Worm (Caenorhabditis elegans): ENCODE measurements around the gene srg-36.

The srg-36 gene

DNA sequence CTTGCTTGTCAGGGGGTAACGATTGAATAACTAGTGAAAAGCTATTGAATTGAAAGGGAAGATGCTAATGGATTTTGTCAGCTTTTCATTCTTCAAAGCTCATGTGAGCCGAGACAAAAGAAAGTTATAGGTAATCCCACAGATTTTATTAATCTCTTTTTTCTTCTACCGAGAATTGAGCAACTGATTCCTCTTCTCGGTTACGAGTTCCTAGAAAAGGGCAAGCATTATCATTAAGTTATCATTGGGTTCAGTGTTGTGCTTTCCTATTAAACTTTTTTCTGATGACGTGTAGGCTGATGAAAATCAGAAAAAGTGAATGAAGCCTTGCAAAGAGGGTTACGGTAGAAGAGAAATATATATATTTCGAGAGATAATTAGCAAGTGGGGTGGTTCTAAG lies 48.6 kb downstream of the srg-36 start:
- TF ChIP-seq lsy-2 (tag; optimal IDR thresholded peaks at IDR 0.05) = no peak
- TF ChIP-seq mep-1 (tag; optimal IDR thresholded peaks at IDR 0.05) = no peak
- TF ChIP-seq efl-1 (optimal IDR thresholded peaks at IDR 0.05) = no peak
- TF ChIP-seq efl-1 (GFP tag; optimal IDR thresholded peaks at IDR 0.05 in 1 of 2) = no peak
- peak; percentile 23 for TF ChIP-seq fkh-8 (tag; optimal IDR thresholded peaks at IDR 0.05)
- no peak for TF ChIP-seq nhr-76 (tag; optimal IDR thresholded peaks at IDR 0.05)
- peak; percentile 99 for TF ChIP-seq dsc-1 (tag; optimal IDR thresholded peaks at IDR 0.05)
- peak; percentile 42 for TF ChIP-seq fkh-4 (tag; optimal IDR thresholded peaks at IDR 0.05; ENCODE audit: borderline replicate concordance)
- TF ChIP-seq pax-3 (tag; optimal IDR thresholded peaks at IDR 0.05) = peak; percentile 84
- no peak for TF ChIP-seq jun-1 (tag; optimal IDR thresholded peaks at IDR 0.05)
- no peak for TF ChIP-seq unc-62 (GFP tag; optimal IDR thresholded peaks at IDR 0.05)
- no peak for TF ChIP-seq lir-3 (tag; optimal IDR thresholded peaks at IDR 0.05; ENCODE audit: poor library complexity)
- TF ChIP-seq sox-4 (tag; optimal IDR thresholded peaks at IDR 0.05) = peak; percentile 73
- TF ChIP-seq nhr-47 (tag; optimal IDR thresholded peaks at IDR 0.05) = peak; percentile 38
- no peak for TF ChIP-seq egl-13 (tag; optimal IDR thresholded peaks at IDR 0.05)
- no peak for TF ChIP-seq aly-2 (tag; optimal IDR thresholded peaks at IDR 0.05)
- no peak for TF ChIP-seq skn-1 (tag; optimal IDR thresholded peaks at IDR 0.05)
- peak; percentile 39 for TF ChIP-seq nhr-71 (tag; optimal IDR thresholded peaks at IDR 0.05)
- no peak for TF ChIP-seq nhr-12 (tag; optimal IDR thresholded peaks at IDR 0.05)
- TF ChIP-seq nhr-84 (tag; optimal IDR thresholded peaks at IDR 0.05) = no peak
- TF ChIP-seq nhr-19 (GFP tag; conservative IDR thresholded peaks at IDR 0.05) = no peak

DNA sequence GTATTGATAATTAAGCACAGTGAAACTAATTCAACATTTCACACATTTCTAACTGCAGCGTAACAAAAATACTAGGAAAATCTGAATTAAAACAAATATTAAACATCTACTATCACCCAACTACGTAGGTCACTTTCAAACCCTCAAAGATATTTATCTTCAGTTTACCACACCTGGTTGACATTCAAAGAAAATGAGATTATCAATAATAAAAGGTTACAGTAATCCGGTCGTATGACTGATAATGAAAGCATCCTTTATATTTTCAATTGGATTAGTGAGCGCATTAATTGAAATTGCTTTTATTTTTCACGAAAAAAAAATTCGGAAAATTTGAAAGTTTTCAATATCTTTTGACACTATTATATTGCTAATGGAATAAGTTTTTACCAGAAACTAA lies 51.8 kb downstream of the srg-36 start:
- no peak for TF ChIP-seq aha-1 (tag; optimal IDR thresholded peaks at IDR 0.05)
- TF ChIP-seq dsc-1 (tag; optimal IDR thresholded peaks at IDR 0.05) = peak; percentile 88
- TF ChIP-seq lin-39 (tag; optimal IDR thresholded peaks at IDR 0.05) = no peak
- TF ChIP-seq pax-3 (tag; optimal IDR thresholded peaks at IDR 0.05) = peak; percentile 55
- peak; percentile 36 for TF ChIP-seq sox-4 (tag; optimal IDR thresholded peaks at IDR 0.05)

DNA sequence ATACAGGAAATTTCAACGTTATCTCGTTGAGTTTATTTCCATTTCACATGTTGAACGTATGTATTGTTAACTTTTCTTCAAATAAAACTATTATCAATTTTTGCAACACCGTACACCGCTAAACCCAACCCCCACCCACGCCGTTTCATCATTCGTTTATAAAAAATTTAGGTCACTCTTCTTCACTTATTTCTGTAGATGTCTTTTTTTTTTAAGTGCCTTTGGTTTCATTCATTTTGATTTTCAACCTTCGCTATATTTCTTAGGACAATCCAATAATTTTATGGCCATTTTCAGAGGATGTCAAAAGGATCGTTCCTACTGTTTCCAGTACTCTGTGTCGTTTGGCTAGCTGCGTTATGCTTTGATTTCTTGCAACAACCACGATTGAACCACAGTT lies 54.1 kb downstream of the srg-36 start, which contains the start of gene C37E2.3:
TSS of gene C37E2.3 (plus strand) at position 301 of the 400 bp plus-strand sequence.
- TF ChIP-seq lsy-2 (tag; optimal IDR thresholded peaks at IDR 0.05) (no peak), pqm-1 (tag; optimal IDR thresholded peaks at IDR 0.05) (no peak), nhr-47 (tag; optimal IDR thresholded peaks at IDR 0.05) (no peak), lin-15B (tag; optimal IDR thresholded peaks at IDR 0.05) (no peak), efl-3 (GFP tag; optimal IDR thresholded peaks at IDR 0.05) (no peak), pax-3 (tag; optimal IDR thresholded peaks at IDR 0.05) (no peak), sox-4 (tag; optimal IDR thresholded peaks at IDR 0.05) (no peak), C16A3.4 (tag; optimal IDR thresholded peaks at IDR 0.05) (no peak)

Measured in whole organism, L1 larva.